Fruit fly (Drosophila melanogaster) whole organism, embryonic: ENCODE results near the gene Tim17a2.

ENCODE experiments used
- CG12769 ChIP-seq: fragments of 200-800 bp; sonication (Bioruptor generic); optimal IDR thresholded peaks from 2 replicates; lab custom pipeline; 2019; ENCODE audit warnings: missing biosample characterization, mild to moderate bottlenecking, missing genetic modification characterization, moderate library complexity
- CG13296 ChIP-seq: fragments of 200-800 bp; sonication (Bioruptor generic); optimal IDR thresholded peaks from 3 replicates; lab custom pipeline; 2018; ENCODE audit warnings: missing biosample characterization, mild to moderate bottlenecking, missing genetic modification characterization
- CG17328 ChIP-seq: fragments of 200-800 bp; sonication (Bioruptor generic); IDR thresholded peaks from 2 replicates; pipeline ENCODE4 v1.3.6; 2022; ENCODE audit warnings: missing biosample characterization, missing genetic modification characterization
- CG17568 ChIP-seq: fragments of 200-800 bp; sonication (Bioruptor generic); optimal IDR thresholded peaks from 2 replicates; lab custom pipeline; 2018; ENCODE audit warnings: missing biosample characterization, mild to moderate bottlenecking, missing genetic modification characterization, moderate library complexity
- CG2202 ChIP-seq: fragments of 200-800 bp; sonication (Bioruptor generic); optimal IDR thresholded peaks from 2 replicates; lab custom pipeline; 2018; ENCODE audit warnings: missing biosample characterization, mild to moderate bottlenecking, missing genetic modification characterization
- CG2889 ChIP-seq: fragments of 200-800 bp; sonication (Bioruptor generic); IDR thresholded peaks from 3 replicates; pipeline ENCODE4 v1.3.6; 2022; ENCODE audit warnings: missing biosample characterization, missing genetic modification characterization
- CG42726 ChIP-seq: fragments of 200-800 bp; sonication (Bioruptor generic); IDR thresholded peaks from 2 replicates; pipeline ENCODE4 v1.3.6; 2022; ENCODE audit warnings: missing biosample characterization, missing genetic modification characterization; ENCODE audit not compliant: partially characterized antibody
- CG4360 ChIP-seq: fragments of 200-800 bp; sonication (Bioruptor generic); IDR thresholded peaks from 2 replicates; pipeline ENCODE4 v1.3.6; 2022; ENCODE audit warnings: missing biosample characterization, missing genetic modification characterization
- CG4617 ChIP-seq: fragments of 200-800 bp; sonication (Bioruptor generic); optimal IDR thresholded peaks from 3 replicates; lab custom pipeline; 2016; ENCODE audit warnings: missing biosample characterization, missing genetic modification characterization, borderline replicate concordance
- CG5245 ChIP-seq: fragments of 200-800 bp; sonication (Bioruptor generic); optimal IDR thresholded peaks from 3 replicates; lab custom pipeline; 2016; ENCODE audit warnings: missing biosample characterization, missing genetic modification characterization
- CG6175 ChIP-seq: fragments of 200-800 bp; sonication (Bioruptor generic); IDR thresholded peaks from 3 replicates; pipeline ENCODE4 v1.3.6; 2022; ENCODE audit warnings: missing biosample characterization, missing genetic modification characterization
- CG7357 ChIP-seq: fragments of 200-800 bp; sonication (Bioruptor generic); IDR thresholded peaks from 3 replicates; pipeline ENCODE4 v1.3.6; 2022; ENCODE audit warnings: missing biosample characterization, missing genetic modification characterization
- CG7987 ChIP-seq: fragments of 200-800 bp; sonication (Bioruptor generic); optimal IDR thresholded peaks from 2 replicates; lab custom pipeline; 2018; ENCODE audit warnings: missing biosample characterization, mild to moderate bottlenecking, missing genetic modification characterization, moderate library complexity
- CkIIα-i1 ChIP-seq: fragments of 200-800 bp; sonication (Bioruptor generic); IDR thresholded peaks from 2 replicates; pipeline ENCODE4 v1.3.6; 2022; ENCODE audit warnings: missing biosample characterization, missing genetic modification characterization
- D ChIP-seq, 2 experiments: fragments of 200-800 bp in 1 of 2; fragments of >200 bp in 1 of 2; sonication (Bioruptor generic) in 1 of 2; optimal IDR thresholded peaks; 2 replicates in 1 of 2; 3 replicates in 1 of 2; lab custom pipeline; 2017; ENCODE audit warnings: mild to moderate bottlenecking in 1 of 2, missing biosample characterization in 1 of 2, missing genetic modification characterization in 1 of 2, missing genetic modification reagents in 1 of 2
- Eip74EF ChIP-seq, 2 experiments: fragments of 200-800 bp in 1 of 2; fragments of >200 bp in 1 of 2; sonication (Bioruptor generic) in 1 of 2; optimal IDR thresholded peaks; 2 replicates each; lab custom pipeline; 2017 to 2019; ENCODE audit warnings: missing biosample characterization in 2 of 2, missing genetic modification characterization in 2 of 2, mild to moderate bottlenecking in 1 of 2, moderate library complexity in 1 of 2
- Ets65A ChIP-seq: fragments of 200-800 bp; sonication (Bioruptor generic); peaks from one replicate; lab custom pipeline; 2016; ENCODE audit warnings: missing biosample characterization, missing genetic modification characterization
- Ets97D ChIP-seq: fragments of 200-800 bp; sonication (Bioruptor generic); optimal IDR thresholded peaks from 3 replicates; lab custom pipeline; 2016; ENCODE audit warnings: missing biosample characterization, missing genetic modification characterization
- HmgD ChIP-seq: fragments of 200-800 bp; sonication (Bioruptor generic); optimal IDR thresholded peaks from 3 replicates; lab custom pipeline; 2016; ENCODE audit warnings: missing biosample characterization, missing genetic modification characterization
- Vsx1 ChIP-seq: fragments of 200-800 bp; sonication (Bioruptor generic); optimal IDR thresholded peaks from 2 replicates; lab custom pipeline; 2017; ENCODE audit warnings: missing biosample characterization, mild to moderate bottlenecking, missing genetic modification characterization, missing genetic modification reagents
- chinmo ChIP-seq: fragments of 200-800 bp; sonication (Bioruptor generic); IDR thresholded peaks from 4 replicates; pipeline ENCODE4 v1.3.6; 2022; ENCODE audit warnings: missing biosample characterization, missing genetic modification characterization; ENCODE audit not compliant: partially characterized antibody
- crc ChIP-seq: fragments of 200-800 bp; sonication (Bioruptor generic); optimal IDR thresholded peaks from 2 replicates; lab custom pipeline; 2016; ENCODE audit warnings: missing biosample characterization, missing genetic modification characterization
- cwo ChIP-seq: fragments of 200-800 bp; sonication (Bioruptor generic); optimal IDR thresholded peaks from 3 replicates; lab custom pipeline; 2017; ENCODE audit warnings: missing biosample characterization, missing genetic modification characterization, mild to moderate bottlenecking, moderate library complexity, missing genetic modification reagents
- hth ChIP-seq: fragments of >200 bp; optimal IDR thresholded peaks from 2 replicates; lab custom pipeline; 2017; ENCODE audit warnings: inconsistent platforms
- nom ChIP-seq: fragments of 200-800 bp; sonication (Bioruptor generic); optimal IDR thresholded peaks from 2 replicates; lab custom pipeline; 2017; ENCODE audit warnings: missing biosample characterization, missing genetic modification characterization, mild to moderate bottlenecking, moderate library complexity, missing genetic modification reagents
- onecut ChIP-seq: fragments of 200-800 bp; sonication (Bioruptor generic); IDR thresholded peaks from 2 replicates; pipeline ENCODE4 v1.3.6; 2022; ENCODE audit warnings: missing biosample characterization, missing genetic modification characterization
- prd ChIP-seq, 3 experiments: fragments of >200 bp in 2 of 3; fragments of 200-800 bp in 1 of 3; sonication (Bioruptor generic) in 1 of 3; optimal IDR thresholded peaks in 2 of 3; IDR thresholded peaks in 1 of 3; 2 replicates in 2 of 3; 3 replicates in 1 of 3; pipeline versions ENCODE4 v1.3.6 to Lab custom; 2017 to 2022; ENCODE audit warnings: missing biosample characterization in 1 of 3, missing genetic modification characterization in 1 of 3
- tll ChIP-seq, 2 experiments: fragments of 200-800 bp in 1 of 2; fragments of >200 bp in 1 of 2; sonication (Bioruptor generic) in 1 of 2; optimal IDR thresholded peaks; 2 replicates each; lab custom pipeline; 2017 to 2019; ENCODE audit warnings: missing biosample characterization in 2 of 2, missing genetic modification characterization in 2 of 2, mild to moderate bottlenecking in 1 of 2, moderate library complexity in 1 of 2
- wek ChIP-seq: fragments of 200-800 bp; sonication (Bioruptor generic); optimal IDR thresholded peaks from 3 replicates; lab custom pipeline; 2018; ENCODE audit warnings: missing biosample characterization, mild to moderate bottlenecking, missing genetic modification characterization, moderate library complexity
- zen ChIP-seq: fragments of 200-800 bp; sonication (Bioruptor generic); optimal IDR thresholded peaks from 3 replicates; lab custom pipeline; 2018; ENCODE audit warnings: missing biosample characterization, mild to moderate bottlenecking, missing genetic modification characterization, moderate library complexity
- zen2 ChIP-seq: fragments of 200-800 bp; sonication (Bioruptor generic); IDR thresholded peaks from 3 replicates; pipeline ENCODE4 v1.3.6; 2022; ENCODE audit warnings: missing biosample characterization, missing genetic modification characterization; ENCODE audit not compliant: partially characterized antibody

Gene Tim17a2

dm6 chr3R:5214162-5214916, 48.2 kb downstream of the Tim17a2 start (continued):
- TF ChIP-seq CG2202 (tag; lab: Kevin White, UChicago) (no peak), CG4617 (GFP tag; lab: Kevin White, UChicago) (no peak)

DNA sequence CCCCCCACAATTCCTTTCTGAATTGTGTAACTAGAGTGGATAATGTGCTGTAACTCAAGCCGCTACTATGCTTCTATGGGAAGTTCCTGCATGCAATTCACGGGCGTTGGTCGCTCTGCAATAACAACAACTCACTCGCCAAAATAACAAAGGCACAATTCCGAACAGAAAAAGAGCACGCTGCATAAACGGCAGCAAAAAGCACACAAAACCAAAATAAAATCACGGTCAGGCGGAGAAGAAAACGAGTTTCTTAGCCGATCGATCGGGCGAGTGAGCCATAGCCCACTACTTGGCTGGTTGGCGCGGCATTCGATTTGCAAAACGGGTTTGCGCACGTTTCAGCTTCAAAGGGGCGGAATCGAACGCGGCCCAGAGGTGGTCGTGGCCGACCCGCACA, 49.2 kb downstream of the Tim17a2 start:
- TF ChIP-seq CG13296 (GFP tag; lab: Kevin White, UChicago) (no peak), crc (GFP tag; lab: Kevin White, UChicago) (no peak), nom (GFP tag; lab: Kevin White, UChicago) (peak; percentile 58), Ets65A (GFP tag; lab: Kevin White, UChicago) (peak; percentile 62), CG4360 (GFP tag; lab: Robert Waterston, UW) (no peak), CG5245 (GFP tag; lab: Kevin White, UChicago) (no peak), CG42726 (GFP tag; lab: Robert Waterston, UW) (no peak), Ets97D (GFP tag; lab: Kevin White, UChicago) (no peak), CG2889 (no peak), CG6175 (GFP tag; lab: Robert Waterston, UW) (no peak), cwo (GFP tag; lab: Kevin White, UChicago) (peak; percentile 37), Vsx1 (GFP tag; lab: Kevin White, UChicago) (no peak), zen2 (no peak), CG17328 (GFP tag; lab: Robert Waterston, UW) (0 out of 2 replicates have a peak, but pooled peaks have one; percentile 34), CG12769 (tag; lab: Kevin White, UChicago) (peak; percentile 38), wek (GFP tag; lab: Kevin White, UChicago) (no peak), onecut (GFP tag; lab: Robert Waterston, UW) (peak; percentile 67), chinmo (GFP tag; lab: Robert Waterston, UW) (peak; percentile 81; the same call in 2 of the 4 replicates), CkIIα-i1 (GFP tag; lab: Robert Waterston, UW) (no peak), prd (optimal IDR thresholded peaks at IDR 0.05; lab: Kevin White, UChicago) (no peak), prd (GFP tag; IDR thresholded peaks at IDR 0.05; lab: Robert Waterston, UW) (no peak)

DNA sequence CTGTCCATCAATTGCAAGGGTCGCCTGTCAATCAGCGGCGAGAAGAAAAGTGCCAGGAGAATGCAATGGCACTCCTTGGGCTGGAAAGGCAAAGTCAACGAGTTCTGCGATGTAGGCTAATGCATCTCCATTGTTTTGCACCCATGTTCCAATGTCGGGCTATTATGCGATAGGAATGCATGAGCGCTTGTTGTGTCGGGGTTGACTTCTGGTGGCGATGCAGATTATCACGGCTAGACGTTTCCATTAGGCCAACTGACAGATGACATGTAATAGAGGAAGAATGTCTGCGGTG, 49.8 kb downstream of the Tim17a2 start:
- TF ChIP-seq CG7987 (GFP tag; lab: Kevin White, UChicago) (no peak), D (optimal IDR thresholded peaks at IDR 0.05; lab: Kevin White, UChicago) (peak; percentile 87), D (GFP tag; optimal IDR thresholded peaks at IDR 0.05; lab: Kevin White, UChicago) (no peak), Eip74EF (GFP tag; optimal IDR thresholded peaks at IDR 0.05; lab: Kevin White, UChicago) (no peak), tll (GFP tag; optimal IDR thresholded peaks at IDR 0.05; lab: Kevin White, UChicago) (peak in 1 of 2 experiments; percentile 87), hth (lab: Kevin White, UChicago) (peak; percentile 41), HmgD (GFP tag; lab: Kevin White, UChicago) (no peak), zen (tag; lab: Kevin White, UChicago) (peak; percentile 11), CG17568 (GFP tag; lab: Kevin White, UChicago) (no peak), CG7357 (GFP tag; lab: Robert Waterston, UW) (no peak)
